Fruit fly (Drosophila melanogaster) whole organism, embryonic: ENCODE measurements around the gene CG11396.

Source experiments
- ATbp ChIP-seq: fragments of 200-800 bp; sonication (Bioruptor generic); optimal IDR thresholded peaks from 2 replicates; lab custom pipeline; 2017; ENCODE audit warnings: missing biosample characterization, mild to moderate bottlenecking, missing genetic modification characterization, missing genetic modification reagents
- Asciz ChIP-seq: fragments of 200-800 bp; sonication (Bioruptor generic); optimal IDR thresholded peaks from 2 replicates; lab custom pipeline; 2017; ENCODE audit warnings: missing biosample characterization, mild to moderate bottlenecking, missing genetic modification characterization, missing genetic modification reagents
- Blimp-1 ChIP-seq: fragments of 200-800 bp; sonication (Bioruptor generic); optimal IDR thresholded peaks from 3 replicates; lab custom pipeline; 2018; ENCODE audit warnings: missing biosample characterization, missing genetic modification characterization, mild to moderate bottlenecking, moderate library complexity, missing genetic modification reagents
- CG1024 ChIP-seq: fragments of 200-800 bp; sonication (Bioruptor generic); IDR thresholded peaks from 2 replicates; pipeline ENCODE4 v1.3.6; 2022; ENCODE audit warnings: missing biosample characterization, missing genetic modification characterization
- CG10366 ChIP-seq: fragments of 200-800 bp; sonication (Bioruptor generic); IDR thresholded peaks from 2 replicates; pipeline ENCODE4 v1.3.6; 2022; ENCODE audit warnings: missing biosample characterization, missing genetic modification characterization
- CG10462 ChIP-seq: fragments of 200-800 bp; sonication (Bioruptor generic); optimal IDR thresholded peaks from 2 replicates; lab custom pipeline; 2016; ENCODE audit warnings: missing biosample characterization, missing genetic modification characterization
- CG10565 ChIP-seq: fragments of 200-800 bp; sonication (Bioruptor generic); optimal IDR thresholded peaks from 3 replicates; lab custom pipeline; 2016; ENCODE audit warnings: missing biosample characterization, mild to moderate bottlenecking, missing genetic modification characterization
- CG12769 ChIP-seq: fragments of 200-800 bp; sonication (Bioruptor generic); optimal IDR thresholded peaks from 2 replicates; lab custom pipeline; 2019; ENCODE audit warnings: missing biosample characterization, mild to moderate bottlenecking, missing genetic modification characterization, moderate library complexity
- CG13296 ChIP-seq: fragments of 200-800 bp; sonication (Bioruptor generic); optimal IDR thresholded peaks from 3 replicates; lab custom pipeline; 2018; ENCODE audit warnings: missing biosample characterization, mild to moderate bottlenecking, missing genetic modification characterization
- CG15696 ChIP-seq: fragments of 200-800 bp; sonication (Bioruptor generic); optimal IDR thresholded peaks from 2 replicates; lab custom pipeline; 2019; ENCODE audit warnings: missing biosample characterization, mild to moderate bottlenecking, missing genetic modification characterization, moderate library complexity
- CG16863 ChIP-seq: fragments of 200-800 bp; sonication (Bioruptor generic); optimal IDR thresholded peaks from 3 replicates; lab custom pipeline; 2016; ENCODE audit warnings: missing biosample characterization, missing genetic modification characterization
- CG17328 ChIP-seq: fragments of 200-800 bp; sonication (Bioruptor generic); IDR thresholded peaks from 2 replicates; pipeline ENCODE4 v1.3.6; 2022; ENCODE audit warnings: missing biosample characterization, missing genetic modification characterization
- CG17568 ChIP-seq: fragments of 200-800 bp; sonication (Bioruptor generic); optimal IDR thresholded peaks from 2 replicates; lab custom pipeline; 2018; ENCODE audit warnings: missing biosample characterization, mild to moderate bottlenecking, missing genetic modification characterization, moderate library complexity
- CG18599 ChIP-seq: fragments of 200-800 bp; sonication (Bioruptor generic); optimal IDR thresholded peaks from 3 replicates; lab custom pipeline; 2017; ENCODE audit warnings: missing biosample characterization, missing genetic modification characterization, mild to moderate bottlenecking, moderate library complexity, missing genetic modification reagents
- CG18764 ChIP-seq: fragments of 200-800 bp; sonication (Bioruptor generic); optimal IDR thresholded peaks from 3 replicates; lab custom pipeline; 2016; ENCODE audit warnings: missing biosample characterization, missing genetic modification characterization
- CG4730 ChIP-seq: fragments of 200-800 bp; sonication (Bioruptor generic); IDR thresholded peaks from 2 replicates; pipeline ENCODE4 v1.3.6; 2022; ENCODE audit warnings: missing biosample characterization, missing genetic modification characterization
- CG4854 ChIP-seq: fragments of 200-800 bp; sonication (Bioruptor generic); optimal IDR thresholded peaks from 2 replicates; lab custom pipeline; 2016; ENCODE audit warnings: missing biosample characterization, missing genetic modification characterization, inconsistent platforms
- CG6683 ChIP-seq: fragments of 200-800 bp; sonication (Bioruptor generic); optimal IDR thresholded peaks from 2 replicates; lab custom pipeline; 2017; ENCODE audit warnings: missing biosample characterization, mild to moderate bottlenecking, missing genetic modification characterization, missing genetic modification reagents
- CG6689 ChIP-seq: fragments of 200-800 bp; sonication (Bioruptor generic); IDR thresholded peaks from 2 replicates; pipeline ENCODE4 v1.3.6; 2022; ENCODE audit warnings: missing biosample characterization, missing genetic modification characterization
- CG6813 ChIP-seq: fragments of 200-800 bp; sonication (Bioruptor generic); optimal IDR thresholded peaks from 2 replicates; lab custom pipeline; 2017; ENCODE audit warnings: missing biosample characterization, missing genetic modification characterization, mild to moderate bottlenecking, moderate library complexity, missing genetic modification reagents
- CG7372 ChIP-seq: fragments of 200-800 bp; sonication (Bioruptor generic); IDR thresholded peaks from 2 replicates; pipeline ENCODE4 v1.3.6; 2022; ENCODE audit warnings: missing biosample characterization, missing genetic modification characterization
- CG8281 ChIP-seq: fragments of 200-800 bp; sonication (Bioruptor generic); optimal IDR thresholded peaks from 2 replicates; lab custom pipeline; 2018; ENCODE audit warnings: missing biosample characterization, mild to moderate bottlenecking, missing genetic modification characterization, moderate library complexity
- CG9727 ChIP-seq: fragments of 200-800 bp; sonication (Bioruptor generic); optimal IDR thresholded peaks from 3 replicates; lab custom pipeline; 2017; ENCODE audit warnings: missing biosample characterization, mild to moderate bottlenecking, missing genetic modification characterization
- CHES-1-like ChIP-seq: fragments of 200-800 bp; sonication (Bioruptor generic); optimal IDR thresholded peaks from 2 replicates; lab custom pipeline; 2016; ENCODE audit warnings: missing biosample characterization, missing genetic modification characterization
- Chrac-16 ChIP-seq: fragments of 200-800 bp; sonication (Bioruptor generic); optimal IDR thresholded peaks from 3 replicates; lab custom pipeline; 2016; ENCODE audit warnings: missing biosample characterization, missing genetic modification characterization
- D ChIP-seq, 2 experiments: fragments of 200-800 bp in 1 of 2; fragments of >200 bp in 1 of 2; sonication (Bioruptor generic) in 1 of 2; optimal IDR thresholded peaks; 2 replicates in 1 of 2; 3 replicates in 1 of 2; lab custom pipeline; 2017; ENCODE audit warnings: mild to moderate bottlenecking in 1 of 2, missing biosample characterization in 1 of 2, missing genetic modification characterization in 1 of 2, missing genetic modification reagents in 1 of 2
- Dek ChIP-seq: fragments of 200-800 bp; sonication (Bioruptor generic); optimal IDR thresholded peaks from 3 replicates; lab custom pipeline; 2019; ENCODE audit warnings: missing biosample characterization, mild to moderate bottlenecking, missing genetic modification characterization, moderate library complexity
- Dip2 ChIP-seq: fragments of 200-800 bp; sonication (Bioruptor generic); IDR thresholded peaks from 2 replicates; pipeline ENCODE4 v1.3.6; 2022; ENCODE audit warnings: missing biosample characterization, missing genetic modification characterization
- E2f2 ChIP-seq: fragments of 200-800 bp; sonication (Bioruptor generic); IDR thresholded peaks from 2 replicates; pipeline ENCODE4 v1.3.6; 2022; ENCODE audit warnings: missing biosample characterization, missing genetic modification characterization
- Eip74EF ChIP-seq, 2 experiments: fragments of 200-800 bp in 1 of 2; fragments of >200 bp in 1 of 2; sonication (Bioruptor generic) in 1 of 2; optimal IDR thresholded peaks; 2 replicates each; lab custom pipeline; 2017 to 2019; ENCODE audit warnings: missing biosample characterization in 2 of 2, missing genetic modification characterization in 2 of 2, mild to moderate bottlenecking in 1 of 2, moderate library complexity in 1 of 2
- Hand ChIP-seq: fragments of 200-800 bp; sonication (Bioruptor generic); optimal IDR thresholded peaks from 2 replicates; lab custom pipeline; 2017; ENCODE audit warnings: mild to moderate bottlenecking, missing biosample characterization, missing genetic modification reagents, missing genetic modification characterization
- Hr39 ChIP-seq: fragments of >200 bp; optimal IDR thresholded peaks from 2 replicates; lab custom pipeline; 2017
- Lpt ChIP-seq: fragments of >200 bp; optimal IDR thresholded peaks from 2 replicates; lab custom pipeline; 2018; ENCODE audit warnings: missing biosample characterization, missing genetic modification characterization
- MESR4 ChIP-seq: fragments of 200-800 bp; sonication (Bioruptor generic); optimal IDR thresholded peaks from 2 replicates; lab custom pipeline; 2018; ENCODE audit warnings: missing biosample characterization, mild to moderate bottlenecking, missing genetic modification characterization, moderate library complexity
- Nf-YA ChIP-seq: fragments of 200-800 bp; sonication (Bioruptor generic); IDR thresholded peaks from 2 replicates; pipeline ENCODE4 v1.3.6; 2022; ENCODE audit warnings: missing biosample characterization, missing genetic modification characterization
- Rx ChIP-seq: fragments of 200-800 bp; sonication (Bioruptor generic); IDR thresholded peaks from 2 replicates; pipeline ENCODE4 v1.3.6; 2022; ENCODE audit warnings: missing biosample characterization, missing genetic modification characterization
- da ChIP-seq: fragments of 200-800 bp; sonication (Bioruptor generic); optimal IDR thresholded peaks from 2 replicates; lab custom pipeline; 2016; ENCODE audit warnings: missing biosample characterization, missing genetic modification characterization
- gro ChIP-seq: fragments of 200-800 bp; sonication (Bioruptor generic); optimal IDR thresholded peaks from 2 replicates; lab custom pipeline; 2016; ENCODE audit warnings: missing biosample characterization, missing genetic modification characterization
- h ChIP-seq: fragments of >200 bp; optimal IDR thresholded peaks from 2 replicates; lab custom pipeline; 2017
- ham ChIP-seq: fragments of 200-800 bp; sonication (Bioruptor generic); IDR thresholded peaks from 2 replicates; pipeline ENCODE4 v1.3.6; 2022; ENCODE audit warnings: missing biosample characterization, missing genetic modification characterization
- hkb ChIP-seq, 2 experiments: fragments of 200-800 bp in 1 of 2; fragments of >200 bp in 1 of 2; sonication (Bioruptor generic) in 1 of 2; IDR thresholded peaks in 1 of 2; optimal IDR thresholded peaks in 1 of 2; 2 replicates each; pipeline versions ENCODE4 v1.3.6 to Lab custom; 2017 to 2022; ENCODE audit warnings: missing biosample characterization in 1 of 2, missing genetic modification characterization in 1 of 2
- lola ChIP-seq, 3 experiments: fragments of >200 bp in 2 of 3; fragments of 200-800 bp in 1 of 3; sonication (Bioruptor generic) in 1 of 3; optimal IDR thresholded peaks; 2 replicates each; lab custom pipeline; 2017 to 2019; ENCODE audit warnings: missing biosample characterization in 3 of 3, missing genetic modification characterization in 3 of 3, mild to moderate bottlenecking in 1 of 3, moderate library complexity in 1 of 3
- org-1 ChIP-seq: fragments of 200-800 bp; sonication (Bioruptor generic); optimal IDR thresholded peaks from 2 replicates; lab custom pipeline; 2017; ENCODE audit warnings: missing biosample characterization, missing genetic modification characterization
- pan ChIP-seq, 4 experiments: fragments of >200 bp in 3 of 4; fragments of 200-800 bp in 1 of 4; sonication (Bioruptor generic) in 1 of 4; optimal IDR thresholded peaks in 3 of 4; IDR thresholded peaks in 1 of 4; 2 replicates each; pipeline versions ENCODE4 v1.3.6 to Lab custom; 2017 to 2022; ENCODE audit warnings: missing biosample characterization in 2 of 4, missing genetic modification characterization in 2 of 4, mixed read lengths in 1 of 4
- psq ChIP-seq: fragments of 200-800 bp; sonication (Bioruptor generic); optimal IDR thresholded peaks from 2 replicates; lab custom pipeline; 2017; ENCODE audit warnings: missing biosample characterization, missing genetic modification characterization
- tin ChIP-seq: fragments of 200-800 bp; sonication (Bioruptor generic); optimal IDR thresholded peaks from 3 replicates; lab custom pipeline; 2016; ENCODE audit warnings: missing biosample characterization, missing genetic modification characterization
- vnd ChIP-seq: fragments of 200-800 bp; sonication (Bioruptor generic); IDR thresholded peaks from 3 replicates; pipeline ENCODE4 v1.3.6; 2022; ENCODE audit warnings: missing biosample characterization, missing genetic modification characterization; ENCODE audit not compliant: partially characterized antibody

Gene CG11396

dm6 chr3L:20778224-20779063 is 9.5 kb downstream of the CG11396 start, which contains the start of the genes Pex16 and Pex14 (continued):
- no peak for TF ChIP-seq pan (optimal IDR thresholded peaks at IDR 0.05; lab: Kevin White, UChicago)
- TF ChIP-seq pan (GFP tag; optimal IDR thresholded peaks at IDR 0.05 in 1 of 2, IDR thresholded peaks at IDR 0.05 in 1 of 2), result peak in 1 of 2 experiments; percentile 77
- TF ChIP-seq Chrac-16 (GFP tag; lab: Kevin White, UChicago), result peak; percentile 82
- peak; percentile 73 for TF ChIP-seq CG10366 (GFP tag; lab: Robert Waterston, UW)
- no peak for TF ChIP-seq Hr39 (lab: Kevin White, UChicago)
- peak; percentile 78 for TF ChIP-seq tin (GFP tag; lab: Kevin White, UChicago)
- TF ChIP-seq CG8281 (tag; lab: Kevin White, UChicago), result peak; percentile 10
- peak; percentile 46 for TF ChIP-seq CG18599
- TF ChIP-seq D (optimal IDR thresholded peaks at IDR 0.05; lab: Kevin White, UChicago), result no peak
- peak; percentile 31 for TF ChIP-seq D (GFP tag; optimal IDR thresholded peaks at IDR 0.05; lab: Kevin White, UChicago)
- TF ChIP-seq Eip74EF (GFP tag; optimal IDR thresholded peaks at IDR 0.05; lab: Kevin White, UChicago), result no peak
- peak; percentile 32 for TF ChIP-seq psq (GFP tag; lab: Kevin White, UChicago)
- no peak for TF ChIP-seq CG10565
- no peak for TF ChIP-seq hkb (optimal IDR thresholded peaks at IDR 0.05; lab: Kevin White, UChicago)
- TF ChIP-seq hkb (GFP tag; IDR thresholded peaks at IDR 0.05; lab: Robert Waterston, UW), result no peak
- TF ChIP-seq CG9727 (GFP tag; lab: Kevin White, UChicago), result peak; percentile 69
- peak; percentile 67 for TF ChIP-seq CG4730
- no peak for TF ChIP-seq CG17568 (GFP tag; lab: Kevin White, UChicago)
- no peak for TF ChIP-seq Dip2 (GFP tag; lab: Robert Waterston, UW)
- peak; percentile 45 for TF ChIP-seq CG13296 (GFP tag; lab: Kevin White, UChicago)
- TF ChIP-seq CG6813, result no peak
- TF ChIP-seq Dek (tag; lab: Kevin White, UChicago), result no peak
- TF ChIP-seq CG1024 (GFP tag; lab: Robert Waterston, UW), result peak; percentile 46; the same call in 1 of the 2 replicates
- TF ChIP-seq CG6683 (GFP tag; lab: Kevin White, UChicago), result no peak
- peak; percentile 60 for TF ChIP-seq CHES-1-like (GFP tag; lab: Kevin White, UChicago)
- no peak for TF ChIP-seq CG12769 (tag; lab: Kevin White, UChicago)
- no peak for TF ChIP-seq ham
- TF ChIP-seq CG17328 (GFP tag; lab: Robert Waterston, UW), result peak; percentile 72
- peak; percentile 42 for TF ChIP-seq da
- peak; percentile 51 for TF ChIP-seq gro
- TF ChIP-seq Hand (GFP tag; lab: Kevin White, UChicago), result no peak
- peak; percentile 76 for TF ChIP-seq CG16863
- TF ChIP-seq CG10462 (GFP tag; lab: Kevin White, UChicago), result peak; percentile 5
- TF ChIP-seq Nf-YA (GFP tag; lab: Robert Waterston, UW), result no peak
- TF ChIP-seq CG4854 (GFP tag; lab: Kevin White, UChicago), result peak; percentile 38
- peak; percentile 99 for TF ChIP-seq CG6689 (GFP tag; lab: Robert Waterston, UW)
- peak; percentile 41 for TF ChIP-seq E2f2 (GFP tag; lab: Robert Waterston, UW)
- no peak for TF ChIP-seq org-1 (GFP tag; lab: Kevin White, UChicago)
- TF ChIP-seq ATbp, result no peak
- peak; percentile 61 for TF ChIP-seq CG15696 (tag; lab: Kevin White, UChicago)
- TF ChIP-seq MESR4 (GFP tag; lab: Kevin White, UChicago), result peak; percentile 67
- peak; percentile 41 for TF ChIP-seq CG18764 (GFP tag; lab: Kevin White, UChicago)
- no peak for TF ChIP-seq h (lab: Kevin White, UChicago)
- TF ChIP-seq lola (GFP tag; optimal IDR thresholded peaks at IDR 0.05; lab: Kevin White, UChicago), result peak in 1 of 3 experiments; percentile 72
- no peak for TF ChIP-seq Blimp-1 (GFP tag; lab: Kevin White, UChicago)
- no peak for TF ChIP-seq vnd (GFP tag; lab: Robert Waterston, UW)
- no peak for TF ChIP-seq Asciz (GFP tag; lab: Kevin White, UChicago)
- peak; percentile 41; the same call in 1 of the 2 replicates for TF ChIP-seq Rx
- peak; percentile 81 for TF ChIP-seq CG7372 (GFP tag; lab: Robert Waterston, UW)
- no peak for TF ChIP-seq Lpt
